Fruit fly (Drosophila melanogaster): Measurements from ENCODE around the gene CG4619.

The CG4619 gene

DNA sequence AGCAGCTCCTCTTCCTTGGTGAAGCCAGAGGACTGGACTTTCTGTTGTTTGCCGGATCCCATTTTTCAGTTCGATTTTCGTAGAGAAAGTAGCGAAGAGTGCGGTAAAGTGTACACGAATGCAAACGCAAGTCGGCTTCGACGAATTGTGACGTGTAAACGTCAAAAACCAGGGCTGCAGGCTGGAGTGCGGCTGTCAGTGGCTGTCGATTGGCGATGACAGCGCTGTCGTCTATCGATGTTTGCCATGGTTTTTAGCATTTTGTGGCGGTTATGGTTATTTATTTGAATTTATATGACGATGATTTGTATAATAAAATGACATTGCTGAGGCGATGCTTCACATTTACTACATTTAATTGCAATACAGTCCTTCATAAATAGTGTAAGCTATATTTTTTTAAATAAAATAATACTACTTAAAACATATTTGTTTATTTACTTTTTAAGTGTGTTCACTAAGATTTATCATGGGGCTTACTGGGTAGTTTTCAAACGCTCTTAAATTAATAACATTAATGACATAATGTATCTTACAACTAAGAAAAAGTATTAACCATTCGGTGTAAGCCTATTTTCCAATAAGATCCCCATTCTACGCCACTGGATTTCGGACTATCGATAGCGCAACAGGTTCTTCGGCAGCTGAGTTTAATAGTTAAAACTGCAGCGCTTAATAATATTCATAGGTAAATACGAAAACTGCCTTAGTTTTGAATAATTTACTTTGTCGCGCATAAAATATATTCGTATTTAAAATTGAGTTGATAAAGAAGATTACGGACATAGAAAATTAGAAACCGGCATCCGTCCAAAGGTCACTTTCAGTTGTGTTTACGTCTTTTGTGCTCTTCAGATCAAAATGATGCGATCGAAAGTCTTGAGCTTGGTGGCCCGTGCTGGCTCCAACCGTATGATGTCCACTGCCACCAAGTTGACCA lies 20.4 kb upstream of the CG4619 start, which contains the start of the genes CG5885 and CG4598 (continued):
- TF ChIP-seq schlank (tag; optimal IDR thresholded peaks at IDR 0.05) (peak; percentile 50), row (GFP tag; IDR thresholded peaks at IDR 0.05) (peak; percentile 81), NFAT (GFP tag; IDR thresholded peaks at IDR 0.05) (peak; percentile 50), bcd (GFP tag; optimal IDR thresholded peaks at IDR 0.05) (peak; percentile 37), seq (GFP tag; IDR thresholded peaks at IDR 0.05) (no peak), CG7357 (GFP tag; IDR thresholded peaks at IDR 0.05) (no peak), Mad (GFP tag; optimal IDR thresholded peaks at IDR 0.05) (peak; percentile 6), vvl (GFP tag; IDR thresholded peaks at IDR 0.05) (peak; percentile 81), gcm (GFP tag; optimal IDR thresholded peaks at IDR 0.05) (peak; percentile 38), Oaz (GFP tag; IDR thresholded peaks at IDR 0.05) (0 out of 2 replicates have a peak, but pooled peaks have one; percentile 20), CG13775 (GFP tag; optimal IDR thresholded peaks at IDR 0.05) (peak; percentile 72), Rx (GFP tag; IDR thresholded peaks at IDR 0.05) (peak; percentile 35; the same call in 1 of the 2 replicates), Trl (optimal IDR thresholded peaks at IDR 0.05) (no peak), Trl (GFP tag; optimal IDR thresholded peaks at IDR 0.05) (peak; percentile 21), nau (GFP tag; optimal IDR thresholded peaks at IDR 0.05) (no peak), fru (optimal IDR thresholded peaks at IDR 0.05) (no peak), HmgZ (tag; optimal IDR thresholded peaks at IDR 0.05) (peak; percentile 55), maf-S (GFP tag; optimal IDR thresholded peaks at IDR 0.05) (peak; percentile 40), klu (GFP tag; IDR thresholded peaks at IDR 0.05) (no peak; the same call in 1 of the 2 replicates), stwl (tag; optimal IDR thresholded peaks at IDR 0.05) (peak; percentile 71), CG6175 (GFP tag; IDR thresholded peaks at IDR 0.05) (no peak), lab (GFP tag; optimal IDR thresholded peaks at IDR 0.05) (peak; percentile 40), CG18476 (GFP tag; optimal IDR thresholded peaks at IDR 0.05) (no peak), dmrt11E (tag; optimal IDR thresholded peaks at IDR 0.05) (peak; percentile 45), oc (tag; optimal IDR thresholded peaks at IDR 0.05) (no peak), jing (GFP tag; optimal IDR thresholded peaks at IDR 0.05) (peak; percentile 50), zfh2 (GFP tag; optimal IDR thresholded peaks at IDR 0.05) (peak; percentile 51), CG18262 (tag; optimal IDR thresholded peaks at IDR 0.05) (peak; percentile 70), sqz (GFP tag; optimal IDR thresholded peaks at IDR 0.05) (no peak), H2.0 (GFP tag; IDR thresholded peaks at IDR 0.05) (peak; percentile 65; the same call in 1 of the 2 replicates), ap (GFP tag; IDR thresholded peaks at IDR 0.05) (peak; percentile 66), amos (GFP tag; IDR thresholded peaks at IDR 0.05; ENCODE audit: partially characterized antibody) (peak; percentile 85), bowl (GFP tag; IDR thresholded peaks at IDR 0.05) (no peak), Xbp1 (GFP tag; optimal IDR thresholded peaks at IDR 0.05) (peak; percentile 81), CG34422 (GFP tag; IDR thresholded peaks at IDR 0.05) (peak; percentile 63; the same call in 2 of the 3 replicates), gfzf (GFP tag; optimal IDR thresholded peaks at IDR 0.05) (peak; percentile 50), tgo (GFP tag; IDR thresholded peaks at IDR 0.05) (peak; percentile 44; the same call in 2 of the 3 replicates), MTF-1 (GFP tag; optimal IDR thresholded peaks at IDR 0.05; ENCODE audit: borderline replicate concordance) (no peak), NK7.1 (GFP tag; optimal IDR thresholded peaks at IDR 0.05) (no peak), CG31224 (GFP tag; IDR thresholded peaks at IDR 0.05) (no peak), Kr (GFP tag; optimal IDR thresholded peaks at IDR 0.05) (no peak), Vsx1 (GFP tag; optimal IDR thresholded peaks at IDR 0.05) (no peak), CG8359 (GFP tag; optimal IDR thresholded peaks at IDR 0.05; ENCODE audit: borderline replicate concordance) (no peak), CG10462 (GFP tag; optimal IDR thresholded peaks at IDR 0.05) (peak; percentile 57), CG4730 (GFP tag; IDR thresholded peaks at IDR 0.05) (0 out of 2 replicates have a peak, but pooled peaks have one; percentile 22), CG11723 (GFP tag; optimal IDR thresholded peaks at IDR 0.05) (peak; percentile 21), CG32772 (GFP tag; IDR thresholded peaks at IDR 0.05) (peak; percentile 28; the same call in 1 of the 2 replicates), CG31388 (GFP tag; optimal IDR thresholded peaks at IDR 0.05) (no peak), fu2 (GFP tag; optimal IDR thresholded peaks at IDR 0.05) (no peak)
